Fruit fly (Drosophila melanogaster) whole organism, larva: Measurements from ENCODE around the gene CG9393.

ENCODE experiments used
- noc ChIP-seq: fragments of 200-800 bp; sonication (Bioruptor generic); optimal IDR thresholded peaks from 3 replicates; lab custom pipeline; 2019; ENCODE audit warnings: missing biosample characterization, mild to moderate bottlenecking, missing genetic modification characterization, moderate library complexity

Gene CG9393

DNA sequence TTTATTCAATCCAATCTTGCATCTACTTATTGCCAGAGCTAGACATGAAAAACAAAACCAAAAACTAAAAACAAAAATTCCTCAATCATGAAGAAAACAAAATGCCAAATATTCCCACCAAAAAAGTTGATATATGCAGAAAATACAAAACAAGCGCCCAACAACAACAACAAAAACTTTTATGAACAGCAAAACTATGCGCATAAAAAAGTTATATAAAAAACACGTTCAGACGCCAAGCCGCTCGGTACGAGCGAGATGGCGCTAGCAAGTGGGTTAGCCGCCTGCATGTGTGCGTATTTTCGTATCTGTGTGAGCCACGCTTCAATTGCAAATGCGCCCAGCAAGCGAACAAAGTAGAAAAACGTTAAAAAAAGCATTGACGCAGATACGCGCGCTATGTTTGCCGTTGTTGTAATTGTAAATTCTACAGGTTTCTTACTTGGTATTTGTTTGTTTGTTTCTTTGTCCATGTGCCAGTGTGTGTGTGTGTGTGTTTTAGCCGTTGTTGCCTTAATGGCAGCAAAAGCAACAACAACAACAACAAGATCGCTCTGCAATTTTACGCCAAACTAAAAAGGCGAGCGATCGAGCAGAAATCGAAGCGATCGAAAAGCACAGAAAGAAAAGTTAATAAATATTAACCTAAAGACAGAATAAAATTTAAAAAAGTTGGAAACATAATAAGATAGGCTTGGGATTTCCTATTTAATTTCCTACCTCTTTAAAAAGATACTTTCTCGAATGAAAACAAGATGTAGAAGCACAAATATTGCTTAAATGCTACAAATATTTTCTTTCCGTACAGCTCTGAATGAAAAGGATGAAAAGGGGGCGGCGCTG lies 30.2 kb upstream of the CG9393 start:
- TF ChIP-seq noc (tag; lab: Kevin White, UChicago), result no peak

dm6 chr3R:9591769-9592388 lies 28.4 kb upstream of the CG9393 start:
- TF ChIP-seq noc (tag; lab: Kevin White, UChicago), result no peak

- peak; percentile 67 for TF ChIP-seq noc (tag; lab: Kevin White, UChicago)
Observed at dm6 chr3R:9590952-9591532, 27.6 kb upstream of the CG9393 start, which contains the start of the genes bocks and CG8312. bocks (minus strand) TSS chr3R:9591002. CG8312 (plus strand) TSS chr3R:9591309.

DNA sequence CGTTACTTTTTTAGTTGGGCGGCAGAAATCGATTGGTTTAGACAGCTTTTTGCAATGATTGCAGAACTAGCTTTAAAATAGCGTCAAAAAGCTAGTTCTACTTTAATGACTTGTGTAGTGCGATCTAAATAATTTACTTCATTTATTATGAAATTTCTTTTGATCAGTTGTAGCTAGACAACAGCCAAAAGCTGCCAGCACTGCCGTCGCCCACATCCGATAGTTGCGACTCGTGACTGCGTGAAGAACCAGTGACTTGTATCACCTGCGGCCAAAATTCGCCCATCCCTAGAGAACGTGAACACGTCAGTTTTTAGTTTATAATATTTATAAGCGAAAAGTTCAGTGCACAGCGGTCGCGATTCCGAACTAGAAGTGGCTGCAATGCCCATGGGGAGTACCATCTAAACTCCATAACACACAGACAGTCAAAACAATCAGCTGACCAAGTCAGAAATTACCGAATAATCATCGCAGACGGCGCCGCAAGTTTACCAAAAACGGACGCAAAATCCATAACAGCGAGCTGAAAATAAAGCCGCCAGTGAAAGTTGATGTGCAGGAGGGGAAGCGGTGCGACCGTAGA lies 23.3 kb upstream of the CG9393 start, which contains the start of gene P58IPK:
Gene P58IPK (plus strand): TSS at position 280 of the 586 bp plus-strand sequence.
- TF ChIP-seq noc (tag; lab: Kevin White, UChicago), result peak; percentile 3

DNA sequence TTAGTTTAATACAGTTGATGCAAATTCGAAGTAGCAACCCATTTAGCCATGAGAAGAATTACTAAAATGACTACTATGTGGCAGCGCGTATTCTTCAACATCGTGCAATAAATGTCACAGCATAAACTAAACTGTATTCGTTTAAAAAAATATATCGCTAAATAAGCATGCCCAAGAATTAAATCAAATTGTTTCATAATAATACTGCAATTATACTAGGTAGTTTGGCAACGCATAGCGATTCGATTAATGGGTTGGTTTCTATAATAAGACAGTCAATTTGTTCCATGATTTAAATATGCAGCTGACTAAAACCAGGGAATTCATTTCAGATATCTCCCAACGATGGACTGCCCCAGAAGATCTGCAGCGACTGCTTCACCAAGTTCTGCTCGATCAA lies 19.6 kb upstream of the CG9393 start, which contains the start of gene CG33654:
Gene CG33654 (minus strand): TSS at position 101 of the 400 bp plus-strand sequence.
- no peak for TF ChIP-seq noc (tag; lab: Kevin White, UChicago)

- TF ChIP-seq noc (tag; lab: Kevin White, UChicago), result no peak
Observed at dm6 chr3R:9581973-9582372, 18.5 kb upstream of the CG9393 start.

- peak; percentile 1 for TF ChIP-seq noc (tag; lab: Kevin White, UChicago)
Observed at dm6 chr3R:9581089-9581520, 17.6 kb upstream of the CG9393 start, which contains the start of gene CG8301. CG8301 (plus strand) TSS chr3R:9581306.

DNA sequence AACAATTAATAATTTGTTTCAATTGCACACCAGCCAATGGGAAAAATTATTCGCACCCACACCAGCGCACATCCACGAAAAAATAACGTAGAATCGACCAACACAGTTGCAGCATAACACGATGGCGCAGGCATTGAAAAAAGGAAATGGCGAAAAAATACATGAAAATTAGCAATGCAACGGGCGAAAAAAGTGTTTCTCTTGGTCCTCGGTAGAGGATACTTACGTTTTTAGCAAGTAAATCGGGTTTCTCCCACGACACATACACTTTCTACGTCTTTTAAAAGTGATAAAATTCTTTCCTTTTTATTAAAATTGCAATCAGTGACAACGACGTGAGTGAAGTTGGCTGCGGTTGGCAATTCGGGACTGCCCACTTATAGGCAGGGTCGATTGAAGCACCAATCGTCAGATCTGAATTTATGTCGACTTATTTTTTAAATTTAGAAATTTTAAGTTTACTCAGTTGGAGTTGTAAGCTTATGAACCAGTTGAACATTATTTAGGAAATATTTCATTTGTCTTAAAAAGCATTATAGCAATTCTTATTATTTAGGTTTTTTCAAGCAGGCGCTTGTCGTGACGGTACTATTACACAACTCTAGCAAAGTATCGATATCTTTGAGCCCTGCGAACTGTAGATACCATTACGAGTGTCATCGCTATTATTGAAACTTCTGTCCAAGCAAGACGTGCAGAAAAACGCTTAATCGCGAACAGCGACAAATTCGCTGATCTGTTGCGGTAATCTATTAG lies 14.1 kb upstream of the CG9393 start, which contains the start of the genes Kap-alpha3 and Son:
Gene Kap-alpha3 (minus strand): TSS at position 352 of the 756 bp plus-strand sequence.
Gene Son (plus strand): TSS at position 661 of the 756 bp plus-strand sequence.
- peak; percentile 89 for TF ChIP-seq noc (tag; lab: Kevin White, UChicago)

DNA sequence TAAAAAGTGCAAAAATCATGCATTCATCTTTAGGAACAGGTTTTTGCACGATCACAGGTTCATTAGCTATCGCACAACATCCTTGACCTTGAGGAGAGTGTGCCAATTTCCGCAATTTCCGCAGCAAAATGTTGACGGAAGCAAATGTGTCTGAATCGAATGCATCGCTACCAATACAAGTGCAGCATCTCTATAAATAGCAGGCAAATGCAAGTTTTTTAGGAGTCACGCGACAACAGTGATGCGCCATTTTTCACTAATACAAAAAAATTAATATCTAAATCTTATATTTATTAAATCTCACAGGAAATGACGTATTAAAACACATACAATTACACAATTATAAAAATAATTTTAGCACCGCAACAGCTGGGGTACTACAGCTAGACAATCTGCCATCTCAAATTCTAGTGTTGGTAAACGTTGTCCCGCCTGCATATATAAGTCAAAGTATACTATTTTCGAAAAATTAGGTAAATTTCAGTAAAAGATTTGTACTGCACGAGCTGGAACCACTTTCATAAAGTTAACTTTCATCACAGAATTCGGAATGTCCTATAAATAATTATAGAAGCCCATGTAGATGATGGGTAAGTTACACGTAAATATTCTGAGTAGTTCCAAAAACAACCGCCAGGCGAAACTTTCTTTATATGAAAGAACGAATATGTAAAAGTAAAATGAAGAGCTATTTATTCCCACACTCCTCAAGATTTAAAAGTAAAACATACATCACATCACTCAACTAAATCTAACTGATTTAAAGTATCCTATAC lies 10.5 kb upstream of the CG9393 start, which contains the start of gene CG9399:
Gene CG9399 (minus strand): TSS at position 400 of the 776 bp plus-strand sequence.
- TF ChIP-seq noc (tag; lab: Kevin White, UChicago), result peak; percentile 77

- peak; percentile 43 for TF ChIP-seq noc (tag; lab: Kevin White, UChicago)
Observed at dm6 chr3R:9572929-9573811, 9.7 kb upstream of the CG9393 start.

dm6 chr3R:9571523-9571922 lies 8.1 kb upstream of the CG9393 start, which contains the start of gene CG9396:
CG9396 (minus strand) TSS chr3R:9571623.
- TF ChIP-seq noc (tag; lab: Kevin White, UChicago), result no peak

DNA sequence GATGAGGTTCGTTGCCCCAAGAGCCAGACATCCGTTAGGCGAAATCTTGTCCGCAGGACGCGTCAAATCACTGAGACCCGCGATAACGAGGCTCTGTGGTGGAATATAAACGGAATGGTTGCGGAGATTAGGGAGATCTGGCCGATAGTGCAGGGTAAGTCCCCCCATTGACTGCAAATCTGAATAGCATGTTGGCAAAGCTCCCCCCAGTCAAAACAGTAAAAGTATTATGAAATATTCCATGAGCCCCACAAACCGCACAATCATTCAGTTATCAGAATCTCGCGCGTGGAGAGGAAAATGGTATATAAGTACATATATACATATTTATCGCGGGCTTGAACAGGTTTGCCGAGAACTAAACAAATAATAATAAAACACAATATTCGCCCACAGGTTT lies 7.2 kb upstream of the CG9393 start:
- no peak for TF ChIP-seq noc (tag; lab: Kevin White, UChicago)

- TF ChIP-seq noc (tag; lab: Kevin White, UChicago), result no peak
Observed at dm6 chr3R:9570114-9570513, 6.6 kb upstream of the CG9393 start, which contains the start of gene CG16790. CG16790 (minus strand) TSS chr3R:9570214.
